Worm (Caenorhabditis elegans): ENCODE measurements around the gene Y47D7A.12.

DNA sequence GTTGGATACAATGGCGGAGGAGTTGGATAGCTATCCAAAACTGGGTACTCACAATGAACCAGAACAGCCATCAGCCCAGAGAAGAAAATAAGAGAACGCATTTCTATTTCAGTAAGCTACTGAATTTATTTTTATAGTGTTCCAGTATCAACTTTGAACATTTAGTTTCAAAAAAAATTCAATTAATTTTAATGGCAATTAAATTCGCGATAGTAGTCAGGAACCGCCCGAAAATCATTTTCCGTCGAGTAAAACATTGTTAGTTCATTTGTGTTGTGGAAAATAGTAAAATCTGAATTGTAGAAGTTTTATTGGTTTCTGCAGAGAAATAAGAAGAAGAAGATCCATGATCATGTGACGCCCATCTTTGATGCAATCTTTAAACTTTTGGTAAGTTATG lies 11.4 kb downstream of the Y47D7A.12 start, which contains the start of gene Y47D7A.6:
- TF ChIP-seq C16A3.4 (tag; optimal IDR thresholded peaks at IDR 0.05): no peak
- TF ChIP-seq xbp-1 (tag; optimal IDR thresholded peaks at IDR 0.05): no peak
- no peak for TF ChIP-seq ceh-82 (tag; optimal IDR thresholded peaks at IDR 0.05)
- TF ChIP-seq dpl-1 (GFP tag; optimal IDR thresholded peaks at IDR 0.05): no peak
- no peak for TF ChIP-seq jun-1 (tag; optimal IDR thresholded peaks at IDR 0.05)
- no peak for TF ChIP-seq ama-1 (optimal IDR thresholded peaks at IDR 0.05)
- TF ChIP-seq mdl-1 (tag; optimal IDR thresholded peaks at IDR 0.05): no peak
- no peak for TF ChIP-seq ztf-11 (tag; optimal IDR thresholded peaks at IDR 0.05)
- TF ChIP-seq sox-4 (tag; optimal IDR thresholded peaks at IDR 0.05): no peak
- TF ChIP-seq nhr-237 (tag; optimal IDR thresholded peaks at IDR 0.05): no peak
